Fruit fly (Drosophila melanogaster) whole organism, embryonic: Measurements from ENCODE around the gene CG13055.
A peak's percentile ranks its signal among the peaks of the same experiment; 100 is the strongest.

ENCODE experiments used
- Atf3 ChIP-seq: fragments of 200-800 bp; sonication (Bioruptor generic); optimal IDR thresholded peaks from 3 replicates; lab custom pipeline; 2016; ENCODE audit warnings: missing biosample characterization, missing genetic modification characterization
- CG10209 ChIP-seq: fragments of 200-800 bp; sonication (Bioruptor generic); optimal IDR thresholded peaks from 3 replicates; lab custom pipeline; 2017; ENCODE audit warnings: missing biosample characterization, mild to moderate bottlenecking, missing genetic modification characterization, missing genetic modification reagents
- CG10366 ChIP-seq: fragments of 200-800 bp; sonication (Bioruptor generic); IDR thresholded peaks from 2 replicates; pipeline ENCODE4 v1.3.6; 2022; ENCODE audit warnings: missing biosample characterization, missing genetic modification characterization
- CG10543 ChIP-seq: fragments of 200-800 bp; sonication (Bioruptor generic); optimal IDR thresholded peaks from 3 replicates; lab custom pipeline; 2017; ENCODE audit warnings: missing biosample characterization, mild to moderate bottlenecking, missing genetic modification characterization, moderate library complexity
- CG11247 ChIP-seq: fragments of 200-800 bp; sonication (Bioruptor generic); IDR thresholded peaks from 2 replicates; pipeline ENCODE4 v1.3.6; 2022; ENCODE audit warnings: missing biosample characterization, missing genetic modification characterization
- CG13624 ChIP-seq: fragments of 200-800 bp; sonication (Bioruptor generic); optimal IDR thresholded peaks from 2 replicates; lab custom pipeline; 2016; ENCODE audit warnings: missing biosample characterization, missing genetic modification characterization
- CG14441 ChIP-seq: fragments of 200-800 bp; sonication (Bioruptor generic); IDR thresholded peaks from 2 replicates; pipeline ENCODE4 v1.3.6; 2022; ENCODE audit warnings: missing biosample characterization, missing genetic modification characterization
- CG16813 ChIP-seq: fragments of 200-800 bp; sonication (Bioruptor generic); IDR thresholded peaks from 3 replicates; pipeline ENCODE4 v1.3.6; 2022; ENCODE audit warnings: missing biosample characterization, missing genetic modification characterization; ENCODE audit not compliant: partially characterized antibody
- CG17568 ChIP-seq: fragments of 200-800 bp; sonication (Bioruptor generic); optimal IDR thresholded peaks from 2 replicates; lab custom pipeline; 2018; ENCODE audit warnings: missing biosample characterization, mild to moderate bottlenecking, missing genetic modification characterization, moderate library complexity
- CG2120 ChIP-seq: fragments of 200-800 bp; sonication (Bioruptor generic); optimal IDR thresholded peaks from 3 replicates; lab custom pipeline; 2016; ENCODE audit warnings: missing biosample characterization, missing genetic modification characterization
- CG2202 ChIP-seq: fragments of 200-800 bp; sonication (Bioruptor generic); optimal IDR thresholded peaks from 2 replicates; lab custom pipeline; 2018; ENCODE audit warnings: missing biosample characterization, mild to moderate bottlenecking, missing genetic modification characterization
- CG32532 ChIP-seq: fragments of 200-800 bp; sonication (Bioruptor generic); IDR thresholded peaks from 2 replicates; pipeline ENCODE4 v1.3.6; 2022; ENCODE audit warnings: missing biosample characterization, missing genetic modification characterization
- CG32767 ChIP-seq: fragments of 200-800 bp; sonication (Bioruptor generic); IDR thresholded peaks from 2 replicates; pipeline ENCODE4 v1.3.6; 2022; ENCODE audit warnings: missing biosample characterization, missing genetic modification characterization
- CG3838 ChIP-seq: fragments of 200-800 bp; sonication (Bioruptor generic); optimal IDR thresholded peaks from 3 replicates; lab custom pipeline; 2016; ENCODE audit warnings: missing biosample characterization, missing genetic modification characterization
- CG4328 ChIP-seq: fragments of 200-800 bp; sonication (Bioruptor generic); optimal IDR thresholded peaks from 3 replicates; lab custom pipeline; 2017; ENCODE audit warnings: missing biosample characterization, missing genetic modification reagents, missing genetic modification characterization
- CG4424 ChIP-seq: fragments of 200-800 bp; sonication (Bioruptor generic); optimal IDR thresholded peaks from 3 replicates; lab custom pipeline; 2016; ENCODE audit warnings: missing biosample characterization, missing genetic modification characterization
- CG7963 ChIP-seq: fragments of 200-800 bp; sonication (Bioruptor generic); IDR thresholded peaks from 3 replicates; pipeline ENCODE4 v1.3.6; 2022; ENCODE audit warnings: missing biosample characterization, missing genetic modification characterization; ENCODE audit not compliant: partially characterized antibody
- CHES-1-like ChIP-seq: fragments of 200-800 bp; sonication (Bioruptor generic); optimal IDR thresholded peaks from 2 replicates; lab custom pipeline; 2016; ENCODE audit warnings: missing biosample characterization, missing genetic modification characterization
- Deaf1 ChIP-seq: fragments of 200-800 bp; optimal IDR thresholded peaks from 3 replicates; lab custom pipeline; 2019; ENCODE audit warnings: missing biosample characterization, mild to moderate bottlenecking, missing genetic modification characterization, moderate library complexity
- Drgx ChIP-seq: fragments of 200-800 bp; sonication (Bioruptor generic); IDR thresholded peaks from 2 replicates; pipeline ENCODE4 v1.3.6; 2022; ENCODE audit warnings: missing biosample characterization, missing genetic modification characterization
- Ets65A ChIP-seq: fragments of 200-800 bp; sonication (Bioruptor generic); peaks from one replicate; lab custom pipeline; 2016; ENCODE audit warnings: missing biosample characterization, missing genetic modification characterization
- Jarid2 ChIP-seq: fragments of 200-800 bp; sonication (Bioruptor generic); optimal IDR thresholded peaks from 3 replicates; lab custom pipeline; 2017; ENCODE audit warnings: mild to moderate bottlenecking, missing biosample characterization, missing genetic modification reagents, missing genetic modification characterization
- Lpt ChIP-seq: fragments of >200 bp; optimal IDR thresholded peaks from 2 replicates; lab custom pipeline; 2018; ENCODE audit warnings: missing biosample characterization, missing genetic modification characterization
- Mad ChIP-seq: fragments of 200-800 bp; sonication (Bioruptor generic); optimal IDR thresholded peaks from 2 replicates; lab custom pipeline; 2016; ENCODE audit warnings: missing biosample characterization, missing genetic modification characterization
- Mes4 ChIP-seq: fragments of 200-800 bp; sonication (Bioruptor generic); optimal IDR thresholded peaks from 2 replicates; lab custom pipeline; 2016; ENCODE audit warnings: missing biosample characterization, missing genetic modification characterization
- Nf-YA ChIP-seq: fragments of 200-800 bp; sonication (Bioruptor generic); IDR thresholded peaks from 2 replicates; pipeline ENCODE4 v1.3.6; 2022; ENCODE audit warnings: missing biosample characterization, missing genetic modification characterization
- Ravus ChIP-seq: fragments of 200-800 bp; sonication (Bioruptor generic); IDR thresholded peaks from 2 replicates; pipeline ENCODE4 v1.3.6; 2022; ENCODE audit warnings: missing biosample characterization, missing genetic modification characterization
- Sry-β ChIP-seq: fragments of 200-800 bp; sonication (Bioruptor generic); optimal IDR thresholded peaks from 2 replicates; lab custom pipeline; 2018; ENCODE audit warnings: missing biosample characterization, mild to moderate bottlenecking, missing genetic modification characterization, moderate library complexity
- Xrp1 ChIP-seq: fragments of 200-800 bp; sonication (Bioruptor generic); IDR thresholded peaks from 2 replicates; pipeline ENCODE4 v1.3.6; 2022; ENCODE audit warnings: missing biosample characterization, missing genetic modification characterization
- ab ChIP-seq: fragments of 200-800 bp; sonication (Bioruptor generic); optimal IDR thresholded peaks from 2 replicates; lab custom pipeline; 2016; ENCODE audit warnings: missing biosample characterization, missing genetic modification characterization
- al ChIP-seq: fragments of 200-800 bp; sonication (Bioruptor generic); IDR thresholded peaks from 2 replicates; pipeline ENCODE4 v1.3.6; 2022; ENCODE audit warnings: missing biosample characterization, missing genetic modification characterization
- amos ChIP-seq: fragments of 200-800 bp; sonication (Bioruptor generic); IDR thresholded peaks from 2 replicates; pipeline ENCODE4 v1.3.6; 2022; ENCODE audit warnings: missing biosample characterization, missing genetic modification characterization; ENCODE audit not compliant: partially characterized antibody
- az2 ChIP-seq: fragments of 200-800 bp; sonication (Bioruptor generic); optimal IDR thresholded peaks from 3 replicates; lab custom pipeline; 2016; ENCODE audit warnings: missing biosample characterization, missing genetic modification characterization
- bbx ChIP-seq: fragments of 200-800 bp; sonication (Bioruptor generic); IDR thresholded peaks from 2 replicates; pipeline ENCODE4 v1.3.6; 2022; ENCODE audit warnings: missing biosample characterization, missing genetic modification characterization; ENCODE audit not compliant: partially characterized antibody
- cas ChIP-seq: fragments of 200-800 bp; sonication (Bioruptor generic); IDR thresholded peaks from 2 replicates; pipeline ENCODE4 v1.3.6; 2022; ENCODE audit warnings: missing biosample characterization, missing genetic modification characterization
- cato ChIP-seq: fragments of 200-800 bp; sonication (Bioruptor generic); optimal IDR thresholded peaks from 2 replicates; lab custom pipeline; 2016; ENCODE audit warnings: missing biosample characterization, missing genetic modification characterization, borderline replicate concordance
- ci ChIP-seq: fragments of 200-800 bp; sonication (Bioruptor generic); IDR thresholded peaks from 3 replicates; pipeline ENCODE4 v1.3.6; 2022; ENCODE audit warnings: missing biosample characterization, missing genetic modification characterization
- dpn ChIP-seq, 2 experiments: fragments of 200-800 bp; sonication (Bioruptor generic); optimal IDR thresholded peaks; 3 replicates each; lab custom pipeline; 2016; ENCODE audit warnings: missing biosample characterization in 2 of 2, missing genetic modification characterization in 2 of 2
- gem ChIP-seq: fragments of 200-800 bp; sonication (Bioruptor generic); optimal IDR thresholded peaks from 2 replicates; lab custom pipeline; 2019; ENCODE audit warnings: missing biosample characterization, mild to moderate bottlenecking, missing genetic modification characterization, moderate library complexity
- gfzf ChIP-seq: fragments of 200-800 bp; sonication (Bioruptor generic); optimal IDR thresholded peaks from 2 replicates; lab custom pipeline; 2016; ENCODE audit warnings: missing biosample characterization, mild to moderate bottlenecking, missing genetic modification characterization, moderate library complexity
- gt ChIP-seq: fragments of 200-800 bp; sonication (Bioruptor generic); IDR thresholded peaks from 2 replicates; pipeline ENCODE4 v1.3.6; 2022; ENCODE audit warnings: missing biosample characterization, missing genetic modification characterization
- hbn ChIP-seq: fragments of 200-800 bp; sonication (Bioruptor generic); IDR thresholded peaks from 2 replicates; pipeline ENCODE4 v1.3.6; 2022; ENCODE audit warnings: missing biosample characterization, missing genetic modification characterization; ENCODE audit not compliant: partially characterized antibody
- kay ChIP-seq: fragments of 200-800 bp; sonication (Bioruptor generic); optimal IDR thresholded peaks from 2 replicates; lab custom pipeline; 2016; ENCODE audit warnings: missing biosample characterization, missing genetic modification characterization
- mam ChIP-seq: fragments of 200-800 bp; sonication (Bioruptor generic); optimal IDR thresholded peaks from 3 replicates; lab custom pipeline; 2016; ENCODE audit warnings: missing biosample characterization, missing genetic modification characterization
- psq ChIP-seq: fragments of 200-800 bp; sonication (Bioruptor generic); optimal IDR thresholded peaks from 2 replicates; lab custom pipeline; 2017; ENCODE audit warnings: missing biosample characterization, missing genetic modification characterization
- rib ChIP-seq: fragments of 200-800 bp; sonication (Bioruptor generic); IDR thresholded peaks from 2 replicates; pipeline ENCODE4 v1.3.6; 2022; ENCODE audit warnings: missing biosample characterization, missing genetic modification characterization
- ro ChIP-seq: fragments of 200-800 bp; sonication (Bioruptor generic); IDR thresholded peaks from 2 replicates; pipeline ENCODE4 v1.3.6; 2022; ENCODE audit warnings: missing biosample characterization, missing genetic modification characterization
- sqz ChIP-seq: fragments of 200-800 bp; sonication (Bioruptor generic); optimal IDR thresholded peaks from 3 replicates; lab custom pipeline; 2018; ENCODE audit warnings: missing biosample characterization, mild to moderate bottlenecking, missing genetic modification characterization
- ssp ChIP-seq: fragments of 200-800 bp; sonication (Bioruptor generic); IDR thresholded peaks from 2 replicates; pipeline ENCODE4 v1.3.6; 2022; ENCODE audit warnings: missing biosample characterization, missing genetic modification characterization
- stwl ChIP-seq: fragments of 200-800 bp; sonication (Bioruptor generic); optimal IDR thresholded peaks from 3 replicates; lab custom pipeline; 2018; ENCODE audit warnings: missing biosample characterization, mild to moderate bottlenecking, missing genetic modification characterization, moderate library complexity
- zen ChIP-seq: fragments of 200-800 bp; sonication (Bioruptor generic); optimal IDR thresholded peaks from 3 replicates; lab custom pipeline; 2018; ENCODE audit warnings: missing biosample characterization, mild to moderate bottlenecking, missing genetic modification characterization, moderate library complexity
- zf30C ChIP-seq: fragments of 200-800 bp; sonication (Bioruptor generic); optimal IDR thresholded peaks from 3 replicates; lab custom pipeline; 2018; ENCODE audit warnings: missing biosample characterization, mild to moderate bottlenecking, missing genetic modification characterization

Gene CG13055

dm6 chr3L:16231857-16232256 lies 20.3 kb downstream of the CG13055 start, which contains the start of the genes PDCD-5 and MED10 (continued):
- no peak for TF ChIP-seq Xrp1 (GFP tag; lab: Robert Waterston, UW)
- no peak for TF ChIP-seq gt
- no peak for TF ChIP-seq kay (GFP tag; lab: Kevin White, UChicago)
- TF ChIP-seq bbx (GFP tag; lab: Robert Waterston, UW): 0 out of 2 replicates have a peak, but pooled peaks have one; percentile 28
- no peak; the same call in 1 of the 2 replicates for TF ChIP-seq hbn (GFP tag; lab: Robert Waterston, UW)
- TF ChIP-seq CG4424 (GFP tag; lab: Kevin White, UChicago): no peak
- TF ChIP-seq Ravus: no peak
- TF ChIP-seq Mad (GFP tag; lab: Kevin White, UChicago): no peak
- peak; percentile 36 for TF ChIP-seq zen (tag; lab: Kevin White, UChicago)
- TF ChIP-seq CG7963: no peak
- TF ChIP-seq CG17568 (GFP tag; lab: Kevin White, UChicago): no peak
- no peak for TF ChIP-seq ssp (GFP tag; lab: Robert Waterston, UW)
- TF ChIP-seq Ets65A (GFP tag; lab: Kevin White, UChicago): no peak
- no peak for TF ChIP-seq rib
- peak; percentile 43 for TF ChIP-seq amos
- TF ChIP-seq sqz (GFP tag; lab: Kevin White, UChicago): no peak
- TF ChIP-seq CG14441 (GFP tag; lab: Robert Waterston, UW): no peak
- TF ChIP-seq CG2202: no peak
- no peak for TF ChIP-seq ro (GFP tag; lab: Robert Waterston, UW)
- no peak for TF ChIP-seq Sry-β (GFP tag; lab: Kevin White, UChicago)
- TF ChIP-seq CG32532 (GFP tag; lab: Robert Waterston, UW): no peak
- no peak for TF ChIP-seq psq (GFP tag; lab: Kevin White, UChicago)
- peak; percentile 9 to 14 for TF ChIP-seq dpn (GFP tag; optimal IDR thresholded peaks at IDR 0.05; lab: Kevin White, UChicago)
- TF ChIP-seq CG13624 (GFP tag; lab: Kevin White, UChicago): peak; percentile 10
- no peak for TF ChIP-seq gem (tag; lab: Kevin White, UChicago)
- TF ChIP-seq cas (GFP tag; lab: Robert Waterston, UW): no peak
- no peak for TF ChIP-seq Atf3 (GFP tag; lab: Kevin White, UChicago)
- TF ChIP-seq Deaf1: peak; percentile 58
- TF ChIP-seq gfzf (GFP tag; lab: Kevin White, UChicago): peak; percentile 96
- TF ChIP-seq cato (GFP tag; lab: Kevin White, UChicago): no peak
- no peak for TF ChIP-seq Lpt
- TF ChIP-seq CG11247 (GFP tag; lab: Robert Waterston, UW): no peak
- TF ChIP-seq CG32767 (GFP tag; lab: Robert Waterston, UW): no peak
- no peak for TF ChIP-seq az2 (GFP tag; lab: Kevin White, UChicago)
- TF ChIP-seq CG3838 (GFP tag; lab: Kevin White, UChicago): no peak
- TF ChIP-seq CHES-1-like (GFP tag; lab: Kevin White, UChicago): peak; percentile 31
- TF ChIP-seq CG16813 (GFP tag; lab: Robert Waterston, UW): no peak
- no peak for TF ChIP-seq CG10366
- TF ChIP-seq Mes4: no peak
- TF ChIP-seq CG10209 (GFP tag; lab: Kevin White, UChicago): no peak
- TF ChIP-seq CG2120 (GFP tag; lab: Kevin White, UChicago): no peak
- TF ChIP-seq stwl (tag; lab: Kevin White, UChicago): peak; percentile 94
- no peak for TF ChIP-seq zf30C (GFP tag; lab: Kevin White, UChicago)
- TF ChIP-seq Jarid2 (GFP tag; lab: Kevin White, UChicago): no peak
- TF ChIP-seq mam (GFP tag; lab: Kevin White, UChicago): no peak
- no peak for TF ChIP-seq CG4328 (GFP tag; lab: Kevin White, UChicago)
- TF ChIP-seq Drgx (GFP tag; lab: Robert Waterston, UW): no peak
- TF ChIP-seq CG10543 (GFP tag; lab: Kevin White, UChicago): no peak
- TF ChIP-seq Nf-YA (GFP tag; lab: Robert Waterston, UW): no peak
- no peak for TF ChIP-seq ab (GFP tag; lab: Kevin White, UChicago)
- no peak for TF ChIP-seq al
- no peak for TF ChIP-seq ci (GFP tag; lab: Robert Waterston, UW)
